Worm (Caenorhabditis elegans) whole organism, mixed stage, embryonic: ENCODE results near the gene F44E5.15.

Source experiments
- ceh-43 ChIP-seq: fragments of 200-800 bp; sonication (Bioruptor generic); optimal IDR thresholded peaks from 2 replicates; lab custom pipeline; 2018; ENCODE audit warnings: mild to moderate bottlenecking, missing genetic modification characterization, moderate library complexity, missing compliant biosample characterization
- lin-13 ChIP-seq: fragments of 150-350 bp; optimal IDR thresholded peaks from 2 replicates; lab custom pipeline; 2014; ENCODE audit warnings: missing biosample characterization, missing genetic modification characterization
- lsy-2 ChIP-seq: fragments of 150-350 bp; optimal IDR thresholded peaks from 2 replicates; lab custom pipeline; 2014; ENCODE audit warnings: missing biosample characterization, missing genetic modification characterization
- nhr-28 ChIP-seq: fragments of 150-350 bp; optimal IDR thresholded peaks from 2 replicates; lab custom pipeline; 2014; ENCODE audit warnings: missing biosample characterization, missing genetic modification characterization

DNA sequence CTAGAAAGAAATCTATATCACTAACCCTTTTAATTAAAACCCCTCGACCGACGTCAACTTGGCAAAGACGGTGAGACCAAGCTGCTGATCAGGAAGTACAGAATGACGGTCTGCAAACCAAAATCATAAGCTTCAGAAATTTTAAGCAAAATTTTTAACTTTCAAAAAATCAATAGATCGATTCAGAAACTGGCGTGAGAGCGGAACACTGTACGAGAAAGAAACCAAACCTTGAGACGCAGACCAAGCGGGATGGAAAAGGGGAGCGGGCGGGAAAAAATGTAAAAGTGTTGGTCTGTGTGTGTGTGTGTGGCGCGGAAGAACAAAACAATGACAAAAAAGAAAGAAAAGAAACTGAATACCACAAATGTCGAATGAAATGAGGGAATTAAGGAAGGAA, 24.0 kb upstream of the F44E5.15 start, which contains the start of the genes F44E5.17 and gpb-1:
- TF ChIP-seq ceh-43 (GFP tag; lab: Kevin White, UChicago) (no peak), lin-13 (tag; lab: Kevin White, UChicago) (no peak), lsy-2 (no peak), nhr-28 (tag; lab: Kevin White, UChicago) (no peak)
